Fruit fly (Drosophila melanogaster) whole organism, embryonic: Measurements from ENCODE around the gene CG5846.
A peak's percentile ranks its signal among the peaks of the same experiment; 100 is the strongest.

Source experiments
- Bdp1 ChIP-seq: fragments of 200-800 bp; sonication (Bioruptor generic); optimal IDR thresholded peaks from 3 replicates; lab custom pipeline; 2016; ENCODE audit warnings: missing biosample characterization, missing genetic modification characterization
- Bgb ChIP-seq: fragments of 200-800 bp; sonication (Bioruptor generic); IDR thresholded peaks from 2 replicates; pipeline ENCODE4 v1.3.6; 2022; ENCODE audit warnings: missing biosample characterization, missing genetic modification characterization; ENCODE audit not compliant: partially characterized antibody
- CG1024 ChIP-seq: fragments of 200-800 bp; sonication (Bioruptor generic); IDR thresholded peaks from 2 replicates; pipeline ENCODE4 v1.3.6; 2022; ENCODE audit warnings: missing biosample characterization, missing genetic modification characterization
- CG10321 ChIP-seq: fragments of 200-800 bp; sonication (Bioruptor generic); IDR thresholded peaks from 2 replicates; pipeline ENCODE4 v1.3.6; 2022; ENCODE audit warnings: missing biosample characterization, missing genetic modification characterization
- CG10979 ChIP-seq: fragments of 200-800 bp; sonication (Bioruptor generic); optimal IDR thresholded peaks from 2 replicates; lab custom pipeline; 2018; ENCODE audit warnings: missing biosample characterization, mild to moderate bottlenecking, missing genetic modification characterization, moderate library complexity
- CG11398 ChIP-seq: fragments of 200-800 bp; sonication (Bioruptor generic); optimal IDR thresholded peaks from 2 replicates; lab custom pipeline; 2016; ENCODE audit warnings: missing biosample characterization, missing genetic modification characterization
- CG11456 ChIP-seq: fragments of 200-800 bp; sonication (Bioruptor generic); IDR thresholded peaks from 3 replicates; pipeline ENCODE4 v1.3.6; 2022; ENCODE audit warnings: missing biosample characterization, missing genetic modification characterization
- CG11560 ChIP-seq: fragments of 200-800 bp; sonication (Bioruptor generic); IDR thresholded peaks from 3 replicates; pipeline ENCODE4 v1.3.6; 2022; ENCODE audit warnings: missing biosample characterization, missing genetic modification characterization
- CG11695 ChIP-seq: fragments of 200-800 bp; sonication (Bioruptor generic); IDR thresholded peaks from 3 replicates; pipeline ENCODE4 v1.3.6; 2022; ENCODE audit warnings: missing biosample characterization, missing genetic modification characterization
- CG12155 ChIP-seq: fragments of 200-800 bp; sonication (Bioruptor generic); optimal IDR thresholded peaks from 3 replicates; lab custom pipeline; 2016; ENCODE audit warnings: missing biosample characterization, missing genetic modification characterization
- CG1233 ChIP-seq: fragments of 200-800 bp; sonication (Bioruptor generic); optimal IDR thresholded peaks from 4 replicates; lab custom pipeline; 2018; ENCODE audit warnings: missing biosample characterization, mild to moderate bottlenecking, missing genetic modification characterization
- CG1647 ChIP-seq: fragments of 200-800 bp; sonication (Bioruptor generic); optimal IDR thresholded peaks from 3 replicates; lab custom pipeline; 2016; ENCODE audit warnings: missing biosample characterization, missing genetic modification characterization
- CG18764 ChIP-seq: fragments of 200-800 bp; sonication (Bioruptor generic); optimal IDR thresholded peaks from 3 replicates; lab custom pipeline; 2016; ENCODE audit warnings: missing biosample characterization, missing genetic modification characterization
- CG2120 ChIP-seq: fragments of 200-800 bp; sonication (Bioruptor generic); optimal IDR thresholded peaks from 3 replicates; lab custom pipeline; 2016; ENCODE audit warnings: missing biosample characterization, missing genetic modification characterization
- CG2712 ChIP-seq: fragments of 200-800 bp; optimal IDR thresholded peaks from 3 replicates; lab custom pipeline; 2019; ENCODE audit warnings: missing biosample characterization, mild to moderate bottlenecking, missing genetic modification characterization, moderate library complexity
- CG2875 ChIP-seq: fragments of 200-800 bp; sonication (Bioruptor generic); optimal IDR thresholded peaks from 2 replicates; lab custom pipeline; 2017; ENCODE audit warnings: missing biosample characterization, mild to moderate bottlenecking, missing genetic modification characterization, missing genetic modification reagents
- CG30403 ChIP-seq: fragments of 200-800 bp; sonication (Bioruptor generic); optimal IDR thresholded peaks from 3 replicates; lab custom pipeline; 2016; ENCODE audit warnings: missing biosample characterization, missing genetic modification characterization
- CG31224 ChIP-seq: fragments of 200-800 bp; sonication (Bioruptor generic); IDR thresholded peaks from 2 replicates; pipeline ENCODE4 v1.3.6; 2022; ENCODE audit warnings: missing biosample characterization, missing genetic modification characterization
- CG4360 ChIP-seq: fragments of 200-800 bp; sonication (Bioruptor generic); IDR thresholded peaks from 2 replicates; pipeline ENCODE4 v1.3.6; 2022; ENCODE audit warnings: missing biosample characterization, missing genetic modification characterization
- CG43689 ChIP-seq: fragments of 200-800 bp; sonication (Bioruptor generic); IDR thresholded peaks from 2 replicates; pipeline ENCODE4 v1.3.6; 2022; ENCODE audit warnings: missing biosample characterization, missing genetic modification characterization
- CG6791 ChIP-seq: fragments of 200-800 bp; sonication (Bioruptor generic); IDR thresholded peaks from 3 replicates; pipeline ENCODE4 v1.3.6; 2022; ENCODE audit warnings: missing biosample characterization, missing genetic modification characterization; ENCODE audit not compliant: partially characterized antibody
- CG7372 ChIP-seq: fragments of 200-800 bp; sonication (Bioruptor generic); IDR thresholded peaks from 2 replicates; pipeline ENCODE4 v1.3.6; 2022; ENCODE audit warnings: missing biosample characterization, missing genetic modification characterization
- CG8359 ChIP-seq: fragments of 200-800 bp; sonication (Bioruptor generic); optimal IDR thresholded peaks from 2 replicates; lab custom pipeline; 2017; ENCODE audit warnings: missing biosample characterization, mild to moderate bottlenecking, missing genetic modification characterization, borderline replicate concordance
- CG8765 ChIP-seq: fragments of 200-800 bp; sonication (Bioruptor generic); IDR thresholded peaks from 2 replicates; pipeline ENCODE4 v1.3.6; 2022; ENCODE audit warnings: missing biosample characterization, missing genetic modification characterization
- Dad ChIP-seq: fragments of 200-800 bp; sonication (Bioruptor generic); optimal IDR thresholded peaks from 3 replicates; lab custom pipeline; 2016; ENCODE audit warnings: missing biosample characterization, missing genetic modification characterization
- Drgx ChIP-seq: fragments of 200-800 bp; sonication (Bioruptor generic); IDR thresholded peaks from 2 replicates; pipeline ENCODE4 v1.3.6; 2022; ENCODE audit warnings: missing biosample characterization, missing genetic modification characterization
- Ets65A ChIP-seq: fragments of 200-800 bp; sonication (Bioruptor generic); peaks from one replicate; lab custom pipeline; 2016; ENCODE audit warnings: missing biosample characterization, missing genetic modification characterization
- HmgZ ChIP-seq: fragments of 200-800 bp; sonication (Bioruptor generic); optimal IDR thresholded peaks from 2 replicates; lab custom pipeline; 2018; ENCODE audit warnings: missing biosample characterization, mild to moderate bottlenecking, missing genetic modification characterization
- Med ChIP-seq: fragments of 200-800 bp; sonication (Bioruptor generic); peaks from one replicate; lab custom pipeline; 2016; ENCODE audit warnings: missing biosample characterization, missing genetic modification characterization, mild to moderate bottlenecking, inconsistent platforms, moderate library complexity
- Mrtf ChIP-seq: fragments of 200-800 bp; sonication (Bioruptor generic); IDR thresholded peaks from 3 replicates; pipeline ENCODE4 v1.3.6; 2022; ENCODE audit warnings: missing biosample characterization, missing genetic modification characterization
- Neu2 ChIP-seq: fragments of 200-800 bp; sonication (Bioruptor generic); optimal IDR thresholded peaks from 3 replicates; lab custom pipeline; 2016; ENCODE audit warnings: missing biosample characterization, missing genetic modification characterization, borderline replicate concordance
- Nf-YC ChIP-seq: fragments of 200-800 bp; optimal IDR thresholded peaks from 3 replicates; lab custom pipeline; 2019; ENCODE audit warnings: missing biosample characterization, mild to moderate bottlenecking, missing genetic modification characterization, moderate library complexity
- Sox102F ChIP-seq: fragments of 200-800 bp; sonication (Bioruptor generic); optimal IDR thresholded peaks from 2 replicates; lab custom pipeline; 2018; ENCODE audit warnings: missing biosample characterization, mild to moderate bottlenecking, missing genetic modification characterization, moderate library complexity
- YL-1 ChIP-seq: fragments of 200-800 bp; sonication (Bioruptor generic); optimal IDR thresholded peaks from 3 replicates; lab custom pipeline; 2017; ENCODE audit warnings: missing biosample characterization, mild to moderate bottlenecking, missing genetic modification characterization
- cas ChIP-seq: fragments of 200-800 bp; sonication (Bioruptor generic); IDR thresholded peaks from 2 replicates; pipeline ENCODE4 v1.3.6; 2022; ENCODE audit warnings: missing biosample characterization, missing genetic modification characterization
- caup ChIP-seq: fragments of 200-800 bp; sonication (Bioruptor generic); optimal IDR thresholded peaks from 3 replicates; lab custom pipeline; 2017; ENCODE audit warnings: missing biosample characterization, mild to moderate bottlenecking, missing genetic modification characterization, moderate library complexity; ENCODE audit not compliant: severe bottlenecking
- chinmo ChIP-seq: fragments of 200-800 bp; sonication (Bioruptor generic); IDR thresholded peaks from 4 replicates; pipeline ENCODE4 v1.3.6; 2022; ENCODE audit warnings: missing biosample characterization, missing genetic modification characterization; ENCODE audit not compliant: partially characterized antibody
- chm ChIP-seq: fragments of 200-800 bp; sonication (Bioruptor generic); IDR thresholded peaks from 2 replicates; pipeline ENCODE4 v1.3.6; 2022; ENCODE audit warnings: missing biosample characterization, missing genetic modification characterization
- corto ChIP-seq: fragments of 200-800 bp; sonication (Bioruptor generic); optimal IDR thresholded peaks from 2 replicates; lab custom pipeline; 2016; ENCODE audit warnings: missing biosample characterization, mild to moderate bottlenecking, missing genetic modification characterization, moderate library complexity
- dan ChIP-seq: fragments of 200-800 bp; sonication (Bioruptor generic); IDR thresholded peaks from 2 replicates; pipeline ENCODE4 v1.3.6; 2022; ENCODE audit warnings: missing biosample characterization, missing genetic modification characterization
- dimm ChIP-seq: fragments of 200-800 bp; sonication (Bioruptor generic); IDR thresholded peaks from 2 replicates; pipeline ENCODE4 v1.3.6; 2022; ENCODE audit warnings: missing biosample characterization, missing genetic modification characterization
- fd3F ChIP-seq: fragments of 200-800 bp; sonication (Bioruptor generic); optimal IDR thresholded peaks from 2 replicates; lab custom pipeline; 2018; ENCODE audit warnings: missing biosample characterization, mild to moderate bottlenecking, missing genetic modification characterization, moderate library complexity
- kah ChIP-seq: fragments of 200-800 bp; sonication (Bioruptor generic); optimal IDR thresholded peaks from 2 replicates; lab custom pipeline; 2018; ENCODE audit warnings: missing biosample characterization, mild to moderate bottlenecking, missing genetic modification characterization
- kay ChIP-seq: fragments of 200-800 bp; sonication (Bioruptor generic); optimal IDR thresholded peaks from 2 replicates; lab custom pipeline; 2016; ENCODE audit warnings: missing biosample characterization, missing genetic modification characterization
- ken ChIP-seq: fragments of 200-800 bp; sonication (Bioruptor generic); IDR thresholded peaks from 3 replicates; pipeline ENCODE4 v1.3.6; 2022; ENCODE audit warnings: missing biosample characterization, missing genetic modification characterization
- klu ChIP-seq: fragments of 200-800 bp; sonication (Bioruptor generic); IDR thresholded peaks from 2 replicates; pipeline ENCODE4 v1.3.6; 2022; ENCODE audit warnings: missing biosample characterization, missing genetic modification characterization
- mirr ChIP-seq: fragments of 200-800 bp; sonication (Bioruptor generic); optimal IDR thresholded peaks from 3 replicates; lab custom pipeline; 2018; ENCODE audit warnings: missing biosample characterization, mild to moderate bottlenecking, missing genetic modification characterization
- row ChIP-seq: fragments of 200-800 bp; sonication (Bioruptor generic); IDR thresholded peaks from 3 replicates; pipeline ENCODE4 v1.3.6; 2022; ENCODE audit warnings: missing biosample characterization, missing genetic modification characterization
- sim ChIP-seq: fragments of 200-800 bp; sonication (Bioruptor generic); IDR thresholded peaks from 2 replicates; pipeline ENCODE4 v1.3.6; 2022; ENCODE audit warnings: missing biosample characterization, missing genetic modification characterization
- sima ChIP-seq: fragments of 200-800 bp; sonication (Bioruptor generic); optimal IDR thresholded peaks from 2 replicates; lab custom pipeline; 2016; ENCODE audit warnings: missing biosample characterization, missing genetic modification characterization
- wek ChIP-seq: fragments of 200-800 bp; sonication (Bioruptor generic); optimal IDR thresholded peaks from 3 replicates; lab custom pipeline; 2018; ENCODE audit warnings: missing biosample characterization, mild to moderate bottlenecking, missing genetic modification characterization, moderate library complexity

The CG5846 gene

DNA sequence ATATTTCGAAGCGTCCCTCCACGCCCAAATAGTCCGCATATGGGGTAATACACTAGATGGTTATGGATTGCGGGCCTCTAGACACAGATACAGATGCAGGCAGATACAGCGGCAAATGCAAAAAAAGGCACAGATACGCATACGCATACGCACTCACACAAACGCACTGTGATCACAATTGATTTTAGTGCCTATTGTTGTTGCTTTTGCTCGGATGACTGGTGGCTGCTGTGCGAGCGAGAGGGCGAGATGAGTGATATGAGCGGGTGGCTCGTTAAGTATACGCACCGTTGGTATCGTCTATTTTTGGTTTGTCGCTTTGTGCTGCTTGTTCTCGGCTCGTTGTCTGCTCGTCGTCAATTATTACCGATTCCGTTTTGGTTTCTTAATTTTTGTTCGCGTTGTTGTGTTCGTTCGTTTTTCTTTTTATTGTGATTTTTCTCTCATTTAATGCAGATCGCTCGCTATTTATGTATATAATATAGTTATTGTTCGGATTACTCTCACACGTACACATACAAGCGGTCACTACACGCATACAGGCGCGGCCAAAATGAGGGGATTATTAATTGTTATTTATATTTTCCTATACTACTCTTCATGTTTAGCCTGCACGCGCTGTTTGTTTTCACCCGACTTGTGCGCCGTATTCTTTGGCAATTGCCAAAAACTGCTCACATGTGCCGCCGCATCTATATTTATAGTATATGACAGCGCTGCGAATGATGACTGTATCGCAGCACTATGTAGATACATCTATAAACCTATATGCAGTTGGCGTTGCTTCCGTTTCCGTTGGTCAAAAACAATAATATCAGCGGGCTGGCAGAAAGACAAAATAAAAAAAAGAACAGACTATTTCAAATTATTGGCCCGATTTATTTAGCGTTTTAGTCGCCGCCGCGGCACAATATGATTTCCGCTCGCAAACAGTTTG is 49.4 kb downstream of the CG5846 start (continued):
- no peak for TF ChIP-seq wek
- TF ChIP-seq CG2875 (GFP tag; lab: Kevin White, UChicago) = no peak
- TF ChIP-seq CG11695 (GFP tag; lab: Robert Waterston, UW) = no peak
- peak; percentile 44; the same call in 1 of the 2 replicates for TF ChIP-seq klu (GFP tag; lab: Robert Waterston, UW)
- no peak for TF ChIP-seq CG6791
- TF ChIP-seq CG43689 (GFP tag; lab: Robert Waterston, UW) = no peak
- TF ChIP-seq mirr (GFP tag; lab: Kevin White, UChicago) = peak; percentile 42
- TF ChIP-seq ken = no peak
- no peak for TF ChIP-seq CG12155 (GFP tag; lab: Kevin White, UChicago)
- peak; percentile 58 for TF ChIP-seq Sox102F (GFP tag; lab: Kevin White, UChicago)
- TF ChIP-seq chinmo (GFP tag; lab: Robert Waterston, UW) = peak; percentile 96
- no peak for TF ChIP-seq CG18764 (GFP tag; lab: Kevin White, UChicago)
- no peak for TF ChIP-seq dimm
- peak; percentile 96 for TF ChIP-seq CG7372 (GFP tag; lab: Robert Waterston, UW)
- peak; percentile 11 for TF ChIP-seq caup (GFP tag; lab: Kevin White, UChicago)
- no peak for TF ChIP-seq HmgZ (tag; lab: Kevin White, UChicago)
- no peak for TF ChIP-seq Mrtf
- no peak for TF ChIP-seq cas (GFP tag; lab: Robert Waterston, UW)
- no peak for TF ChIP-seq corto
- peak; percentile 66 for TF ChIP-seq CG10979 (tag; lab: Kevin White, UChicago)
- TF ChIP-seq CG30403 (GFP tag; lab: Kevin White, UChicago) = no peak
- TF ChIP-seq Nf-YC (tag; lab: Kevin White, UChicago) = peak; percentile 48
- peak; percentile 86 for TF ChIP-seq Med (GFP tag; lab: Kevin White, UChicago)
- TF ChIP-seq chm (GFP tag; lab: Robert Waterston, UW) = 0 out of 2 replicates have a peak, but pooled peaks have one; percentile 45
- TF ChIP-seq Dad (GFP tag; lab: Kevin White, UChicago) = no peak
- no peak for TF ChIP-seq CG10321
- TF ChIP-seq kay = peak; percentile 8
- TF ChIP-seq CG2712 (tag; lab: Kevin White, UChicago) = peak; percentile 18
- TF ChIP-seq kah (GFP tag; lab: Kevin White, UChicago) = peak; percentile 78
- no peak for TF ChIP-seq CG11560 (tag; lab: Robert Waterston, UW)
- TF ChIP-seq, all 482 proteins: peak for 49

- TF ChIP-seq YL-1 (GFP tag; lab: Kevin White, UChicago) = no peak
- TF ChIP-seq CG31224 (GFP tag; lab: Robert Waterston, UW) = no peak
- no peak for TF ChIP-seq sim (GFP tag; lab: Robert Waterston, UW)
- no peak for TF ChIP-seq CG8765
- no peak for TF ChIP-seq CG2120 (GFP tag; lab: Kevin White, UChicago)
- TF ChIP-seq Drgx (GFP tag; lab: Robert Waterston, UW) = peak; percentile 73
- no peak for TF ChIP-seq CG8359
- TF ChIP-seq CG11456 = peak; percentile 55; the same call in 1 of the 3 replicates
- TF ChIP-seq CG1024 (GFP tag; lab: Robert Waterston, UW) = no peak
- TF ChIP-seq CG1233 (GFP tag; lab: Kevin White, UChicago) = no peak
- peak; percentile 18 for TF ChIP-seq Ets65A (GFP tag; lab: Kevin White, UChicago)
- peak; percentile 14; the same call in 1 of the 3 replicates for TF ChIP-seq row (GFP tag; lab: Robert Waterston, UW)
- TF ChIP-seq sima (GFP tag; lab: Kevin White, UChicago) = no peak
- TF ChIP-seq Neu2 (GFP tag; lab: Kevin White, UChicago) = no peak
- no peak for TF ChIP-seq CG11398 (GFP tag; lab: Kevin White, UChicago)
- no peak for TF ChIP-seq fd3F (GFP tag; lab: Kevin White, UChicago)
- TF ChIP-seq Bgb = no peak
- no peak for TF ChIP-seq dan (GFP tag; lab: Robert Waterston, UW)
- no peak for TF ChIP-seq CG4360 (GFP tag; lab: Robert Waterston, UW)
- no peak for TF ChIP-seq Bdp1 (GFP tag; lab: Kevin White, UChicago)
- no peak for TF ChIP-seq CG1647 (GFP tag; lab: Kevin White, UChicago)
These were observed 50.4 kb downstream of the CG5846 start for dm6 chr2L:9906641-9907040.
